Worm (Caenorhabditis elegans) whole organism, midembryonic: ENCODE measurements around the gene dop-3.

Experiments
- T22C8.4 ChIP-seq: fragments of 200-800 bp; sonication (Bioruptor generic); IDR thresholded peaks from 2 replicates; pipeline ENCODE4 v1.3.6; 2022; ENCODE audit warnings: missing genetic modification characterization, missing compliant biosample characterization
- cog-1 ChIP-seq: sonication (generic microtip); optimal IDR thresholded peaks from 2 replicates; lab custom pipeline; 2016; ENCODE audit warnings: missing genetic modification characterization, missing compliant biosample characterization
- flt-1 ChIP-seq: fragments of 200-800 bp; sonication (Bioruptor generic); IDR thresholded peaks from 2 replicates; pipeline ENCODE4 v1.3.6; 2022; ENCODE audit warnings: missing genetic modification characterization, missing compliant biosample characterization
- med-1 ChIP-seq: sonication (generic microtip); optimal IDR thresholded peaks from 2 replicates; lab custom pipeline; 2017; ENCODE audit warnings: missing genetic modification characterization, mild to moderate bottlenecking, missing compliant biosample characterization, antibody characterized with exemption, missing genetic modification reagents; ENCODE audit not compliant: insufficient read depth
- tab-1 ChIP-seq: fragments of 200-800 bp; sonication (Bioruptor generic); IDR thresholded peaks from 2 replicates; pipeline ENCODE4 v1.3.6; 2022; ENCODE audit warnings: missing genetic modification characterization, missing compliant biosample characterization

ce11 chrX:6515267-6515666 is 54.3 kb downstream of the dop-3 start:
- TF ChIP-seq T22C8.4 (GFP tag; lab: Robert Waterston, UW), result no peak
- TF ChIP-seq med-1, result no peak
- TF ChIP-seq cog-1 (tag; lab: Kevin White, UChicago), result no peak
- TF ChIP-seq flt-1 (GFP tag; lab: Robert Waterston, UW), result no peak
- TF ChIP-seq tab-1 (GFP tag; lab: Robert Waterston, UW), result no peak
